Worm (Caenorhabditis elegans): ENCODE measurements around the gene clec-213.

The clec-213 gene

ce11 chrV:7590454-7590853 lies 14.5 kb upstream of the clec-213 start, which contains the start of gene C50E3.6:
Gene C50E3.6 (minus strand): TSS chrV:7590554.
- TF ChIP-seq chd-7 (tag; optimal IDR thresholded peaks at IDR 0.05) (no peak), D2030.7 (GFP tag; IDR thresholded peaks at IDR 0.05) (no peak), madf-3 (GFP tag; IDR thresholded peaks at IDR 0.05) (no peak), F39B2.1 (GFP tag; IDR thresholded peaks at IDR 0.05) (no peak), F52B5.7 (tag; optimal IDR thresholded peaks at IDR 0.05) (no peak), lir-1 (GFP tag; conservative IDR thresholded peaks at IDR 0.05) (no peak)

ce11 chrV:7595132-7595531 lies 9.8 kb upstream of the clec-213 start:
- peak; percentile 59 for TF ChIP-seq snpc-1.1 (tag; optimal IDR thresholded peaks at IDR 0.05; ENCODE audit: insufficient read depth)
- TF ChIP-seq gei-17 (GFP tag; optimal IDR thresholded peaks at IDR 0.05) = no peak
- TF ChIP-seq snpc-4 (GFP tag; optimal IDR thresholded peaks at IDR 0.05) = no peak
- TF ChIP-seq snpc-4 (tag; optimal IDR thresholded peaks at IDR 0.05) = peak in 2 of 4 experiments; percentile 72 to 81

- no peak for TF ChIP-seq ceh-27 (GFP tag; optimal IDR thresholded peaks at IDR 0.05)
- TF ChIP-seq attf-3 (GFP tag; conservative IDR thresholded peaks at IDR 0.05) = no peak
- no peak for TF ChIP-seq ztf-28 (GFP tag; IDR thresholded peaks at IDR 0.05)
- no peak for TF ChIP-seq cebp-1 (GFP tag; IDR thresholded peaks at IDR 0.05)
- TF ChIP-seq cebp-1 (tag; optimal IDR thresholded peaks at IDR 0.05) = no peak
- TF ChIP-seq madf-3 (GFP tag; IDR thresholded peaks at IDR 0.05) = no peak
- TF ChIP-seq atf-7 (tag; optimal IDR thresholded peaks at IDR 0.05) = no peak
- TF ChIP-seq aptf-3 (GFP tag; IDR thresholded peaks at IDR 0.05) = no peak
- TF ChIP-seq T07F8.4 (tag; optimal IDR thresholded peaks at IDR 0.05) = no peak
- TF ChIP-seq F49E8.2 (tag; optimal IDR thresholded peaks at IDR 0.05; ENCODE audit: insufficient read depth) = no peak
- TF ChIP-seq ceh-40 (GFP tag; IDR thresholded peaks at IDR 0.05) = no peak
- no peak for TF ChIP-seq zim-3 (tag; optimal IDR thresholded peaks at IDR 0.05)
- TF ChIP-seq F39B2.1 (GFP tag; IDR thresholded peaks at IDR 0.05) = no peak
- TF ChIP-seq madf-8 (GFP tag; conservative IDR thresholded peaks at IDR 0.05) = no peak
- no peak for TF ChIP-seq egl-44 (GFP tag; IDR thresholded peaks at IDR 0.05)
Measured at ce11 chrV:7598269-7598668, 6.7 kb upstream of the clec-213 start, which contains the start of gene C50E3.7. Gene C50E3.7 (minus strand): TSS chrV:7598369.

ce11 chrV:7600149-7600548 lies 4.8 kb upstream of the clec-213 start, which contains the start of gene C50E3.9:
Gene C50E3.9 (minus strand): TSS chrV:7600249.
- no peak for TF ChIP-seq snpc-3.4 (tag; optimal IDR thresholded peaks at IDR 0.05)
- TF ChIP-seq C17E4.6 (GFP tag; IDR thresholded peaks at IDR 0.05) = no peak
- no peak for TF ChIP-seq atf-7 (tag; optimal IDR thresholded peaks at IDR 0.05)

- TF ChIP-seq sea-2 (GFP tag; IDR thresholded peaks at IDR 0.05) (no peak), pbrm-1 (GFP tag; IDR thresholded peaks at IDR 0.05) (no peak), lir-1 (GFP tag; conservative IDR thresholded peaks at IDR 0.05) (no peak), attf-5 (GFP tag; optimal IDR thresholded peaks at IDR 0.05) (no peak), ztf-22 (GFP tag; optimal IDR thresholded peaks at IDR 0.05) (no peak), Y53G8AR.9 (GFP tag; conservative IDR thresholded peaks at IDR 0.05) (no peak), let-607 (tag; optimal IDR thresholded peaks at IDR 0.05) (no peak), aptf-3 (GFP tag; IDR thresholded peaks at IDR 0.05) (no peak), chd-7 (tag; optimal IDR thresholded peaks at IDR 0.05) (no peak), F49E8.2 (tag; optimal IDR thresholded peaks at IDR 0.05; ENCODE audit: insufficient read depth) (no peak)
Measured at ce11 chrV:7601443-7601842, 3.5 kb upstream of the clec-213 start, which contains the start of gene scl-26. Gene scl-26 (minus strand): TSS chrV:7601543.
